Worm (Caenorhabditis elegans): ENCODE measurements around the gene F35E8.6.

The F35E8.6 gene

DNA sequence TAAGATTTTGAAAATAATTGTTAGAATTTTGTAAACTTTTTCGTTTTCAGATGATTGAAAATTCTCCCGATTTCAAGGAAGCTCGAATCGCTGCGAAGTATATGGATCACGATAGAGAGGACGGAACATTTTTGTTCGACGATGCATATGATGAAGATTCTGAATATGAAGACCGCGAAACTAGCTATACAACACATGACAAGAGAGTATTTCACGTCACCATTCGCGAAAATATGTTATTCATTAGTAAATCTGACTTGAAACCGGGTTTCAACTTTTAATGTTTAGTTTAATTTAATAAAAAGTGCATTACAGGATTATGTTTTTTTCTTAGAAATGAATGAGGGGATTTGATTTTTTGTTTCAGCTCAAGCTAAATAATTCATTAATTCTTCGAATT is 41.6 kb upstream of the F35E8.6 start, which contains the start of gene str-57:
TSS of gene str-57 (plus strand) at position 301 of the 400 bp plus-strand sequence.
- TF ChIP-seq F13H6.1 (tag; optimal IDR thresholded peaks at IDR 0.05): no peak
- no peak for TF ChIP-seq fos-1 (tag; optimal IDR thresholded peaks at IDR 0.05)
- no peak for TF ChIP-seq egl-27 (tag; optimal IDR thresholded peaks at IDR 0.05)
- no peak for TF ChIP-seq sem-4 (tag; optimal IDR thresholded peaks at IDR 0.05)
- no peak for TF ChIP-seq dmd-4 (tag; optimal IDR thresholded peaks at IDR 0.05)
- TF ChIP-seq ztf-1 (GFP tag; conservative IDR thresholded peaks at IDR 0.05): no peak
- TF ChIP-seq Y55F3AM.14 (GFP tag; optimal IDR thresholded peaks at IDR 0.05): no peak
- no peak for TF ChIP-seq elt-3 (tag; optimal IDR thresholded peaks at IDR 0.05)
- TF ChIP-seq nhr-6 (tag; optimal IDR thresholded peaks at IDR 0.05): no peak
- no peak for TF ChIP-seq snpc-4 (tag; optimal IDR thresholded peaks at IDR 0.05)
- no peak for TF ChIP-seq peb-1 (tag; optimal IDR thresholded peaks at IDR 0.05)
- TF ChIP-seq lin-39 (tag; optimal IDR thresholded peaks at IDR 0.05): no peak
- no peak for TF ChIP-seq mbf-1 (tag; optimal IDR thresholded peaks at IDR 0.05)
- no peak for TF ChIP-seq mdl-1 (tag; optimal IDR thresholded peaks at IDR 0.05)
- TF ChIP-seq elt-1 (tag; optimal IDR thresholded peaks at IDR 0.05): no peak
- TF ChIP-seq nhr-237 (tag; optimal IDR thresholded peaks at IDR 0.05): no peak
- TF ChIP-seq aly-2 (tag; optimal IDR thresholded peaks at IDR 0.05): no peak
- no peak for TF ChIP-seq unc-39 (tag; optimal IDR thresholded peaks at IDR 0.05)
- TF ChIP-seq mab-5 (tag; optimal IDR thresholded peaks at IDR 0.05): no peak

- no peak for TF ChIP-seq fos-1 (tag; optimal IDR thresholded peaks at IDR 0.05)
- no peak for TF ChIP-seq ceh-82 (tag; optimal IDR thresholded peaks at IDR 0.05)
- no peak for TF ChIP-seq gmeb-1 (tag; optimal IDR thresholded peaks at IDR 0.05)
- TF ChIP-seq R02D3.7 (tag; optimal IDR thresholded peaks at IDR 0.05): no peak
- no peak for TF ChIP-seq unc-62 (GFP tag; optimal IDR thresholded peaks at IDR 0.05)
- no peak for TF ChIP-seq crh-2 (tag; optimal IDR thresholded peaks at IDR 0.05)
- TF ChIP-seq ztf-1 (GFP tag; conservative IDR thresholded peaks at IDR 0.05): no peak
- TF ChIP-seq lin-39 (tag; optimal IDR thresholded peaks at IDR 0.05): no peak
- TF ChIP-seq elt-3 (tag; optimal IDR thresholded peaks at IDR 0.05): no peak
- TF ChIP-seq mdl-1 (tag; optimal IDR thresholded peaks at IDR 0.05): no peak
- TF ChIP-seq snpc-4 (tag; optimal IDR thresholded peaks at IDR 0.05): no peak
Observed at ce11 chrV:15872273-15872672, 39.7 kb upstream of the F35E8.6 start, which contains the start of gene str-56. TSS of gene str-56 (plus strand) at chrV:15872573.

- TF ChIP-seq C34F6.9 (tag; optimal IDR thresholded peaks at IDR 0.05) (peak; percentile 46), blmp-1 (tag; optimal IDR thresholded peaks at IDR 0.05; ENCODE audit: insufficient read depth) (peak; percentile 8), ZK546.5 (tag; optimal IDR thresholded peaks at IDR 0.05) (no peak), aly-2 (tag; optimal IDR thresholded peaks at IDR 0.05) (no peak), gmeb-1 (tag; optimal IDR thresholded peaks at IDR 0.05) (peak; percentile 68), ceh-82 (tag; optimal IDR thresholded peaks at IDR 0.05) (peak; percentile 71), dmd-4 (tag; optimal IDR thresholded peaks at IDR 0.05) (no peak), nhr-6 (tag; optimal IDR thresholded peaks at IDR 0.05) (peak; percentile 29), sma-9 (GFP tag; optimal IDR thresholded peaks at IDR 0.05) (peak; percentile 85), sma-9 (tag; optimal IDR thresholded peaks at IDR 0.05) (no peak), sma-3 (GFP tag; optimal IDR thresholded peaks at IDR 0.05) (peak; percentile 39), nhr-21 (tag; optimal IDR thresholded peaks at IDR 0.05) (peak; percentile 73), egl-27 (tag; optimal IDR thresholded peaks at IDR 0.05) (peak; percentile 37), unc-39 (tag; optimal IDR thresholded peaks at IDR 0.05) (no peak), Y55F3AM.14 (GFP tag; optimal IDR thresholded peaks at IDR 0.05) (peak; percentile 90), crh-2 (tag; optimal IDR thresholded peaks at IDR 0.05) (peak; percentile 62), lin-11 (tag; optimal IDR thresholded peaks at IDR 0.05) (peak; percentile 80), unc-55 (GFP tag; optimal IDR thresholded peaks at IDR 0.05) (peak; percentile 78), F13H6.1 (tag; optimal IDR thresholded peaks at IDR 0.05) (peak; percentile 70), lsy-2 (tag; optimal IDR thresholded peaks at IDR 0.05) (peak in 1 of 2 experiments; percentile 51), nhr-237 (tag; optimal IDR thresholded peaks at IDR 0.05) (peak; percentile 5), snpc-4 (tag; optimal IDR thresholded peaks at IDR 0.05) (peak; percentile 66), lin-13 (GFP tag; optimal IDR thresholded peaks at IDR 0.05) (peak; percentile 66), R02D3.7 (tag; optimal IDR thresholded peaks at IDR 0.05) (no peak), nhr-129 (tag; optimal IDR thresholded peaks at IDR 0.05) (peak; percentile 83), nhr-77 (tag; optimal IDR thresholded peaks at IDR 0.05) (no peak), mdl-1 (tag; optimal IDR thresholded peaks at IDR 0.05) (no peak), fos-1 (tag; optimal IDR thresholded peaks at IDR 0.05) (peak; percentile 65), sem-4 (tag; optimal IDR thresholded peaks at IDR 0.05) (no peak)
Observed at ce11 chrV:15873762-15874161, 38.2 kb upstream of the F35E8.6 start.

All from whole organism, L2 larva.